Fruit fly (Drosophila melanogaster) whole organism, embryonic: Measurements from ENCODE around the gene CG5790.

Experiments
- Atf-2 ChIP-seq: fragments of 200-800 bp; sonication (Bioruptor generic); optimal IDR thresholded peaks from 2 replicates; lab custom pipeline; 2016; ENCODE audit warnings: missing biosample characterization, missing genetic modification characterization
- CG10462 ChIP-seq: fragments of 200-800 bp; sonication (Bioruptor generic); optimal IDR thresholded peaks from 2 replicates; lab custom pipeline; 2016; ENCODE audit warnings: missing biosample characterization, missing genetic modification characterization
- CG11696 ChIP-seq: fragments of 200-800 bp; sonication (Bioruptor generic); IDR thresholded peaks from 2 replicates; pipeline ENCODE4 v1.3.6; 2022; ENCODE audit warnings: missing biosample characterization, missing genetic modification characterization
- CG13894 ChIP-seq: fragments of 200-800 bp; sonication (Bioruptor generic); optimal IDR thresholded peaks from 3 replicates; lab custom pipeline; 2018; ENCODE audit warnings: missing biosample characterization, mild to moderate bottlenecking, missing genetic modification characterization, moderate library complexity
- CG14050 ChIP-seq: fragments of 200-800 bp; sonication (Bioruptor generic); IDR thresholded peaks from 3 replicates; pipeline ENCODE4 v1.3.6; 2022; ENCODE audit warnings: missing biosample characterization, missing genetic modification characterization
- CG15073 ChIP-seq: fragments of 200-800 bp; sonication (Bioruptor generic); optimal IDR thresholded peaks from 2 replicates; lab custom pipeline; 2016; ENCODE audit warnings: missing biosample characterization, missing genetic modification characterization
- CG15514 ChIP-seq: fragments of 200-800 bp; sonication (Bioruptor generic); optimal IDR thresholded peaks from 3 replicates; lab custom pipeline; 2017; ENCODE audit warnings: missing biosample characterization, missing genetic modification characterization, mild to moderate bottlenecking, moderate library complexity, missing genetic modification reagents
- CG16815 ChIP-seq: fragments of 200-800 bp; sonication (Bioruptor generic); optimal IDR thresholded peaks from 3 replicates; lab custom pipeline; 2017; ENCODE audit warnings: missing biosample characterization, mild to moderate bottlenecking, missing genetic modification characterization
- CG1832 ChIP-seq: fragments of 200-800 bp; sonication (Bioruptor generic); optimal IDR thresholded peaks from 2 replicates; lab custom pipeline; 2017; ENCODE audit warnings: missing biosample characterization, mild to moderate bottlenecking, missing genetic modification characterization, inconsistent platforms
- CG18476 ChIP-seq: fragments of 200-800 bp; sonication (Bioruptor generic); optimal IDR thresholded peaks from 2 replicates; lab custom pipeline; 2016; ENCODE audit warnings: missing biosample characterization, mild to moderate bottlenecking, missing genetic modification characterization
- CG2120 ChIP-seq: fragments of 200-800 bp; sonication (Bioruptor generic); optimal IDR thresholded peaks from 3 replicates; lab custom pipeline; 2016; ENCODE audit warnings: missing biosample characterization, missing genetic modification characterization
- CG31365 ChIP-seq: fragments of 200-800 bp; sonication (Bioruptor generic); optimal IDR thresholded peaks from 2 replicates; lab custom pipeline; 2018; ENCODE audit warnings: missing biosample characterization, mild to moderate bottlenecking, missing genetic modification characterization
- CG31388 ChIP-seq: fragments of 200-800 bp; sonication (Bioruptor generic); optimal IDR thresholded peaks from 2 replicates; lab custom pipeline; 2016; ENCODE audit warnings: missing biosample characterization, missing genetic modification characterization
- CG3407 ChIP-seq: fragments of 200-800 bp; sonication (Bioruptor generic); optimal IDR thresholded peaks from 2 replicates; lab custom pipeline; 2018; ENCODE audit warnings: missing biosample characterization, mild to moderate bottlenecking, missing genetic modification characterization
- CG34422 ChIP-seq: fragments of 200-800 bp; sonication (Bioruptor generic); IDR thresholded peaks from 3 replicates; pipeline ENCODE4 v1.3.6; 2022; ENCODE audit warnings: missing biosample characterization, missing genetic modification characterization
- CG4820 ChIP-seq: fragments of 200-800 bp; sonication (Bioruptor generic); optimal IDR thresholded peaks from 3 replicates; lab custom pipeline; 2016; ENCODE audit warnings: missing biosample characterization, missing genetic modification characterization
- CG7372 ChIP-seq: fragments of 200-800 bp; sonication (Bioruptor generic); IDR thresholded peaks from 2 replicates; pipeline ENCODE4 v1.3.6; 2022; ENCODE audit warnings: missing biosample characterization, missing genetic modification characterization
- CG8765 ChIP-seq: fragments of 200-800 bp; sonication (Bioruptor generic); IDR thresholded peaks from 2 replicates; pipeline ENCODE4 v1.3.6; 2022; ENCODE audit warnings: missing biosample characterization, missing genetic modification characterization
- Camta ChIP-seq: fragments of 200-800 bp; sonication (Bioruptor generic); optimal IDR thresholded peaks from 2 replicates; lab custom pipeline; 2016; ENCODE audit warnings: missing biosample characterization, missing genetic modification characterization
- D ChIP-seq, 2 experiments: fragments of 200-800 bp in 1 of 2; fragments of >200 bp in 1 of 2; sonication (Bioruptor generic) in 1 of 2; optimal IDR thresholded peaks; 2 replicates in 1 of 2; 3 replicates in 1 of 2; lab custom pipeline; 2017; ENCODE audit warnings: mild to moderate bottlenecking in 1 of 2, missing biosample characterization in 1 of 2, missing genetic modification characterization in 1 of 2, missing genetic modification reagents in 1 of 2
- Dek ChIP-seq: fragments of 200-800 bp; sonication (Bioruptor generic); optimal IDR thresholded peaks from 3 replicates; lab custom pipeline; 2019; ENCODE audit warnings: missing biosample characterization, mild to moderate bottlenecking, missing genetic modification characterization, moderate library complexity
- Ets65A ChIP-seq: fragments of 200-800 bp; sonication (Bioruptor generic); peaks from one replicate; lab custom pipeline; 2016; ENCODE audit warnings: missing biosample characterization, missing genetic modification characterization
- GATAe ChIP-seq: fragments of 200-800 bp; sonication (Bioruptor generic); conservative IDR thresholded peaks from 2 replicates; pipeline ENCODE4 v1.3.6; 2022; ENCODE audit warnings: missing biosample characterization, missing genetic modification characterization
- HLH4C ChIP-seq: fragments of 200-800 bp; sonication (Bioruptor generic); IDR thresholded peaks from 3 replicates; pipeline ENCODE4 v1.3.6; 2022; ENCODE audit warnings: missing biosample characterization, missing genetic modification characterization; ENCODE audit not compliant: partially characterized antibody
- Hr39 ChIP-seq: fragments of >200 bp; optimal IDR thresholded peaks from 2 replicates; lab custom pipeline; 2017
- Max ChIP-seq: fragments of 200-800 bp; sonication (Bioruptor generic); optimal IDR thresholded peaks from 2 replicates; lab custom pipeline; 2016; ENCODE audit warnings: missing biosample characterization, mild to moderate bottlenecking, missing genetic modification characterization
- Nf-YA ChIP-seq: fragments of 200-800 bp; sonication (Bioruptor generic); IDR thresholded peaks from 2 replicates; pipeline ENCODE4 v1.3.6; 2022; ENCODE audit warnings: missing biosample characterization, missing genetic modification characterization
- Nf-YB ChIP-seq: fragments of 200-800 bp; sonication (Bioruptor generic); optimal IDR thresholded peaks from 3 replicates; lab custom pipeline; 2019; ENCODE audit warnings: missing biosample characterization, mild to moderate bottlenecking, missing genetic modification characterization, moderate library complexity
- Nf-YC ChIP-seq: fragments of 200-800 bp; optimal IDR thresholded peaks from 3 replicates; lab custom pipeline; 2019; ENCODE audit warnings: missing biosample characterization, mild to moderate bottlenecking, missing genetic modification characterization, moderate library complexity
- Tbp ChIP-seq: fragments of >200 bp; optimal IDR thresholded peaks from 2 replicates; lab custom pipeline; 2018; ENCODE audit warnings: missing biosample characterization, missing genetic modification characterization
- al ChIP-seq: fragments of 200-800 bp; sonication (Bioruptor generic); IDR thresholded peaks from 2 replicates; pipeline ENCODE4 v1.3.6; 2022; ENCODE audit warnings: missing biosample characterization, missing genetic modification characterization
- chm ChIP-seq: fragments of 200-800 bp; sonication (Bioruptor generic); IDR thresholded peaks from 2 replicates; pipeline ENCODE4 v1.3.6; 2022; ENCODE audit warnings: missing biosample characterization, missing genetic modification characterization
- croc ChIP-seq: fragments of 200-800 bp; sonication (Bioruptor generic); conservative IDR thresholded peaks from 3 replicates; pipeline ENCODE4 v1.3.6; 2022; ENCODE audit warnings: missing biosample characterization, missing genetic modification characterization
- dimm ChIP-seq: fragments of 200-800 bp; sonication (Bioruptor generic); IDR thresholded peaks from 2 replicates; pipeline ENCODE4 v1.3.6; 2022; ENCODE audit warnings: missing biosample characterization, missing genetic modification characterization
- fd102C ChIP-seq: fragments of 200-800 bp; sonication (Bioruptor generic); optimal IDR thresholded peaks from 2 replicates; lab custom pipeline; 2018; ENCODE audit warnings: missing biosample characterization, mild to moderate bottlenecking, missing genetic modification characterization, moderate library complexity
- fu2 ChIP-seq: fragments of 200-800 bp; sonication (Bioruptor generic); optimal IDR thresholded peaks from 2 replicates; lab custom pipeline; 2016; ENCODE audit warnings: missing biosample characterization, missing genetic modification characterization
- hb ChIP-seq: fragments of 200-800 bp; sonication (Bioruptor generic); IDR thresholded peaks from 3 replicates; pipeline ENCODE4 v1.3.6; 2022; ENCODE audit warnings: missing biosample characterization, missing genetic modification characterization; ENCODE audit not compliant: partially characterized antibody
- ind ChIP-seq: fragments of 200-800 bp; sonication (Bioruptor generic); optimal IDR thresholded peaks from 3 replicates; lab custom pipeline; 2016; ENCODE audit warnings: missing biosample characterization, missing genetic modification characterization
- insv ChIP-seq, 2 experiments: fragments of 200-800 bp; sonication (Bioruptor generic); optimal IDR thresholded peaks; 3 replicates each; lab custom pipeline; 2016 to 2018; ENCODE audit warnings: missing biosample characterization in 2 of 2, missing genetic modification characterization in 2 of 2
- kah ChIP-seq: fragments of 200-800 bp; sonication (Bioruptor generic); optimal IDR thresholded peaks from 2 replicates; lab custom pipeline; 2018; ENCODE audit warnings: missing biosample characterization, mild to moderate bottlenecking, missing genetic modification characterization
- knrl ChIP-seq: fragments of 200-800 bp; sonication (Bioruptor generic); IDR thresholded peaks from 3 replicates; pipeline ENCODE4 v1.3.6; 2022; ENCODE audit warnings: missing biosample characterization, missing genetic modification characterization; ENCODE audit not compliant: partially characterized antibody
- lbe ChIP-seq: fragments of 200-800 bp; sonication (Bioruptor generic); optimal IDR thresholded peaks from 2 replicates; lab custom pipeline; 2016; ENCODE audit warnings: missing biosample characterization, mild to moderate bottlenecking, missing genetic modification characterization
- lilli ChIP-seq: fragments of 200-800 bp; sonication (Bioruptor generic); optimal IDR thresholded peaks from 3 replicates; lab custom pipeline; 2016; ENCODE audit warnings: missing biosample characterization, missing genetic modification characterization
- lmd ChIP-seq: fragments of 200-800 bp; sonication (Bioruptor generic); IDR thresholded peaks from 2 replicates; pipeline ENCODE4 v1.3.6; 2022; ENCODE audit warnings: missing biosample characterization, missing genetic modification characterization
- lola ChIP-seq, 3 experiments: fragments of >200 bp in 2 of 3; fragments of 200-800 bp in 1 of 3; sonication (Bioruptor generic) in 1 of 3; optimal IDR thresholded peaks; 2 replicates each; lab custom pipeline; 2017 to 2019; ENCODE audit warnings: missing biosample characterization in 3 of 3, missing genetic modification characterization in 3 of 3, mild to moderate bottlenecking in 1 of 3, moderate library complexity in 1 of 3
- onecut ChIP-seq: fragments of 200-800 bp; sonication (Bioruptor generic); IDR thresholded peaks from 2 replicates; pipeline ENCODE4 v1.3.6; 2022; ENCODE audit warnings: missing biosample characterization, missing genetic modification characterization
- psq ChIP-seq: fragments of 200-800 bp; sonication (Bioruptor generic); optimal IDR thresholded peaks from 2 replicates; lab custom pipeline; 2017; ENCODE audit warnings: missing biosample characterization, missing genetic modification characterization
- salm ChIP-seq: fragments of 200-800 bp; sonication (Bioruptor generic); optimal IDR thresholded peaks from 2 replicates; lab custom pipeline; 2018; ENCODE audit warnings: missing biosample characterization, mild to moderate bottlenecking, missing genetic modification characterization
- sens ChIP-seq: fragments of 200-800 bp; sonication (Bioruptor generic); peaks from one replicate; lab custom pipeline; 2016; ENCODE audit warnings: missing biosample characterization, missing genetic modification characterization
- slp2 ChIP-seq: fragments of 200-800 bp; sonication (Bioruptor generic); optimal IDR thresholded peaks from 2 replicates; lab custom pipeline; 2016; ENCODE audit warnings: missing biosample characterization, missing genetic modification characterization
- stwl ChIP-seq: fragments of 200-800 bp; sonication (Bioruptor generic); optimal IDR thresholded peaks from 3 replicates; lab custom pipeline; 2018; ENCODE audit warnings: missing biosample characterization, mild to moderate bottlenecking, missing genetic modification characterization, moderate library complexity

Gene CG5790

dm6 chr2L:18325120-18325581 lies 30.5 kb downstream of the CG5790 start (continued):
- TF ChIP-seq croc (GFP tag; lab: Robert Waterston, UW) (peak; percentile 73), GATAe (GFP tag; lab: Robert Waterston, UW) (peak; percentile 91), fd102C (GFP tag; lab: Kevin White, UChicago) (peak; percentile 46), CG15073 (GFP tag; lab: Kevin White, UChicago) (no peak), Ets65A (GFP tag; lab: Kevin White, UChicago) (peak; percentile 98), Tbp (GFP tag; lab: Kevin White, UChicago) (no peak), lilli (GFP tag; lab: Kevin White, UChicago) (peak; percentile 82), CG14050 (GFP tag; lab: Robert Waterston, UW) (peak; percentile 78), CG31388 (GFP tag; lab: Kevin White, UChicago) (peak; percentile 65), CG10462 (GFP tag; lab: Kevin White, UChicago) (peak; percentile 50), Nf-YC (tag; lab: Kevin White, UChicago) (peak; percentile 43), Dek (tag; lab: Kevin White, UChicago) (peak; percentile 67), ind (GFP tag; lab: Kevin White, UChicago) (peak; percentile 88), HLH4C (GFP tag; lab: Robert Waterston, UW) (no peak), lmd (GFP tag; lab: Robert Waterston, UW) (peak; percentile 88), kah (peak; percentile 68), CG16815 (peak; percentile 64), dimm (GFP tag; lab: Robert Waterston, UW) (peak; percentile 59; the same call in 1 of the 2 replicates), salm (tag; lab: Kevin White, UChicago) (peak; percentile 71), D (optimal IDR thresholded peaks at IDR 0.05; lab: Kevin White, UChicago) (no peak), D (GFP tag; optimal IDR thresholded peaks at IDR 0.05; lab: Kevin White, UChicago) (peak; percentile 81), knrl (GFP tag; lab: Robert Waterston, UW) (no peak), psq (GFP tag; lab: Kevin White, UChicago) (peak; percentile 43), lola (GFP tag; optimal IDR thresholded peaks at IDR 0.05; lab: Kevin White, UChicago) (peak in 1 of 3 experiments; percentile 84), onecut (GFP tag; lab: Robert Waterston, UW) (peak; percentile 78), stwl (peak; percentile 0), Max (GFP tag; lab: Kevin White, UChicago) (peak; percentile 49), CG8765 (GFP tag; lab: Robert Waterston, UW) (no peak), CG31365 (peak; percentile 34), insv (GFP tag; optimal IDR thresholded peaks at IDR 0.05; lab: Kevin White, UChicago) (peak in 1 of 2 experiments; percentile 5), chm (GFP tag; lab: Robert Waterston, UW) (peak; percentile 52; the same call in 1 of the 2 replicates), CG18476 (GFP tag; lab: Kevin White, UChicago) (peak; percentile 74), sens (peak; percentile 98), Hr39 (lab: Kevin White, UChicago) (no peak), Camta (GFP tag; lab: Kevin White, UChicago) (peak; percentile 86), CG7372 (peak; percentile 63), al (GFP tag; lab: Robert Waterston, UW) (0 out of 2 replicates have a peak, but pooled peaks have one; percentile 14), CG4820 (peak; percentile 78), Atf-2 (GFP tag; lab: Kevin White, UChicago) (peak; percentile 85), Nf-YA (GFP tag; lab: Robert Waterston, UW) (peak; percentile 72; the same call in 1 of the 2 replicates), CG11696 (GFP tag; lab: Robert Waterston, UW) (peak; percentile 51), CG34422 (peak; percentile 91), CG3407 (GFP tag; lab: Kevin White, UChicago) (peak; percentile 84), CG1832 (GFP tag; lab: Kevin White, UChicago) (no peak), CG15514 (peak; percentile 51), fu2 (GFP tag; lab: Kevin White, UChicago) (peak; percentile 43), slp2 (GFP tag; lab: Kevin White, UChicago) (peak; percentile 83), lbe (no peak), hb (no peak), Nf-YB (GFP tag; lab: Kevin White, UChicago) (peak; percentile 54), CG13894 (no peak), CG2120 (peak; percentile 70)
